Fruit fly (Drosophila melanogaster) whole organism, wandering third instar larva: ENCODE measurements around the gene CG15891.

ENCODE experiments used
- CG32264 ChIP-seq: fragments of 200-800 bp; sonication (Bioruptor generic); optimal IDR thresholded peaks from 2 replicates; lab custom pipeline; 2016; ENCODE audit warnings: missing biosample characterization, missing genetic modification characterization
- Dfd ChIP-seq: fragments of >200 bp; optimal IDR thresholded peaks from 2 replicates; lab custom pipeline; 2017; ENCODE audit warnings: missing biosample characterization, missing genetic modification characterization
- Dif ChIP-seq: fragments of 200-275, 200-300 bp; sonication (Bioruptor generic); optimal IDR thresholded peaks from 2 replicates; lab custom pipeline; 2018; ENCODE audit warnings: missing biosample characterization, missing genetic modification characterization; ENCODE audit not compliant: partially characterized antibody
- HLH106 ChIP-seq: fragments of 200-800 bp; optimal IDR thresholded peaks from 3 replicates; lab custom pipeline; 2019; ENCODE audit warnings: missing biosample characterization, mild to moderate bottlenecking, missing genetic modification characterization, moderate library complexity
- Rel ChIP-seq, 2 experiments: fragments of 200-800 bp; sonication (Bioruptor generic) in 1 of 2; optimal IDR thresholded peaks; 2 replicates in 1 of 2; 3 replicates in 1 of 2; lab custom pipeline; 2016 to 2019; ENCODE audit warnings: mild to moderate bottlenecking in 2 of 2, missing biosample characterization in 2 of 2, missing genetic modification characterization in 2 of 2, moderate library complexity in 1 of 2
- fru ChIP-seq: fragments of 200-800 bp; sonication (Bioruptor generic); optimal IDR thresholded peaks from 3 replicates; lab custom pipeline; 2016; ENCODE audit warnings: missing biosample characterization, mild to moderate bottlenecking, missing genetic modification characterization
- lola ChIP-seq: fragments of >200 bp; optimal IDR thresholded peaks from 2 replicates; lab custom pipeline; 2017; ENCODE audit warnings: missing biosample characterization, missing genetic modification characterization
- sage ChIP-seq: fragments of 200-800 bp; sonication (Bioruptor generic); optimal IDR thresholded peaks from 2 replicates; lab custom pipeline; 2016; ENCODE audit warnings: missing biosample characterization, mild to moderate bottlenecking, missing genetic modification characterization
- usp ChIP-seq: fragments of >200 bp; optimal IDR thresholded peaks from 2 replicates; lab custom pipeline; 2017; ENCODE audit warnings: missing biosample characterization, missing genetic modification characterization
- woc ChIP-seq: sonication (Bioruptor generic); optimal IDR thresholded peaks from 2 replicates; lab custom pipeline; 2016; ENCODE audit warnings: missing biosample characterization, mild to moderate bottlenecking, missing genetic modification characterization

DNA sequence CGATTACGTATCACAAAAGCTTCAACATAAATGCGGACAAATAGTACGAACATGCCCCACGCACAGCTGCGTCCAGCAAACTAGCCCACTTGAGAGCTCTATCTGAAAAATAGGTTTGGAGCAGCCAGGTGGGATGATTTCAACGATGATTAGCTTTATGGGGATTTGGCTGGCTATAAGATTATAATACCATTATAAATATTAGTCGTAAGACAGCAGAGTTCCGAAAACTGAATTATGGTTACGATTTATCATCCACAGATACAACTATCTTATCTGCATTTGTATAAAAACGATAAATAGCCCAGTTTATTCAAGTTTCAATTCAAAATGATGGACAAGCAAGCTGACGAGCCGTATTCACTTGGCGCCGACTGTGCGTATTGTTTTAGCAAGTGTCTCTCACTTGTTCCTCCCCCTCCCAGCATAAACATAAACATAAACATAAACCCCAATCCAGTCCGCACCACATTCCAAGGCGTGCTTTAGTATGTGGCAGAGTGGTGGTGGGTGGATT lies 31.5 kb downstream of the CG15891 start:
- TF ChIP-seq sage (GFP tag; lab: Kevin White, UChicago) = no peak
- TF ChIP-seq HLH106 (tag; lab: Kevin White, UChicago) = no peak
- TF ChIP-seq Dif (GFP tag; lab: Kevin White, UChicago) = no peak
- TF ChIP-seq Rel (GFP tag; optimal IDR thresholded peaks at IDR 0.05; lab: Kevin White, UChicago) = no peak
- no peak for TF ChIP-seq Rel (tag; optimal IDR thresholded peaks at IDR 0.05; lab: Kevin White, UChicago)
- no peak for TF ChIP-seq lola (GFP tag; lab: Kevin White, UChicago)
- no peak for TF ChIP-seq woc
- no peak for TF ChIP-seq Dfd
- no peak for TF ChIP-seq usp (GFP tag; lab: Kevin White, UChicago)
- no peak for TF ChIP-seq fru
- no peak for TF ChIP-seq CG32264 (GFP tag; lab: Kevin White, UChicago)
